Worm (Caenorhabditis elegans): ENCODE measurements around the gene nhr-158.

Gene nhr-158

DNA sequence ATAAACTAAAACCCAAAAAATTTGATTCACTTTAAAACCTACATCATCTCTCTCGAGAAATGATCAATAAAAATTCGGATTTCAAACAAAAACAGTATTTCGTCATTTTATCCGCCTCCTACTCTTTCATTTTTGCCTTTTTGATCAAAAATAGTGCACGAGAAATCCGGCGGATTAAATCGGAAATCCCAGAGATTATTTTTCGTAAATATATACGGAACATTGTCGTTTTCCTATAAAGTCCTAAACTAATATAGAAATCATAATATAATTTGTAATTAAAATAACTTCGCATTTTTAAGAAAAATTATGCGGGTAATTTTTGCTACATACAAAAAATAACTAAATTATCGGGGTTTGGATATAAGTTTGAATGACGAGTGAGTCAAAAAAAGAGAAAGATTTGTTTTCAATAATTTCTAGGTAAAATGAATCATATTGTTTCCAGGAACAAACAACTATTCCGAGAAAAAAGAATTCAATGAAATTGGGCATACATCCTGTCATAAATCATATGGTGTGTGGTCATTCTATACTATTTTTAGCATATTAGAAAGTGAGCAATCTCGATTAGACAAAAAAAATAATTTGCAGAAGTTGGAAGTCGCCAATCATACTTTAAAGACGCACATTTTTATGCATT lies at the start of gene nhr-158:
Gene nhr-158 (minus strand): TSS at position 51 of the 643 bp plus-strand sequence.
- no peak for TF ChIP-seq him-1 (tag; optimal IDR thresholded peaks at IDR 0.05)
- TF ChIP-seq W03F9.2 (tag; optimal IDR thresholded peaks at IDR 0.05), result no peak
- TF ChIP-seq dao-5 (tag; optimal IDR thresholded peaks at IDR 0.05), result no peak

ce11 chrV:3922547-3922946 lies 48.6 kb upstream of the nhr-158 start:
- TF ChIP-seq dao-5 (tag; optimal IDR thresholded peaks at IDR 0.05), result no peak
- TF ChIP-seq W03F9.2 (tag; optimal IDR thresholded peaks at IDR 0.05), result no peak
- TF ChIP-seq him-1 (tag; optimal IDR thresholded peaks at IDR 0.05), result no peak

- TF ChIP-seq him-1 (tag; optimal IDR thresholded peaks at IDR 0.05) (no peak), W03F9.2 (tag; optimal IDR thresholded peaks at IDR 0.05) (no peak), dao-5 (tag; optimal IDR thresholded peaks at IDR 0.05) (no peak)
Measured at ce11 chrV:3921635-3922034, 47.7 kb upstream of the nhr-158 start, which contains the start of gene srx-65. Gene srx-65, plus strand, starts transcription at chrV:3921935.

- TF ChIP-seq him-1 (tag; optimal IDR thresholded peaks at IDR 0.05) (no peak), W03F9.2 (tag; optimal IDR thresholded peaks at IDR 0.05) (no peak), dao-5 (tag; optimal IDR thresholded peaks at IDR 0.05) (no peak)
Measured at ce11 chrV:3919289-3919688, 45.3 kb upstream of the nhr-158 start, which contains the start of gene srx-66. Gene srx-66, plus strand, starts transcription at chrV:3919589.

DNA sequence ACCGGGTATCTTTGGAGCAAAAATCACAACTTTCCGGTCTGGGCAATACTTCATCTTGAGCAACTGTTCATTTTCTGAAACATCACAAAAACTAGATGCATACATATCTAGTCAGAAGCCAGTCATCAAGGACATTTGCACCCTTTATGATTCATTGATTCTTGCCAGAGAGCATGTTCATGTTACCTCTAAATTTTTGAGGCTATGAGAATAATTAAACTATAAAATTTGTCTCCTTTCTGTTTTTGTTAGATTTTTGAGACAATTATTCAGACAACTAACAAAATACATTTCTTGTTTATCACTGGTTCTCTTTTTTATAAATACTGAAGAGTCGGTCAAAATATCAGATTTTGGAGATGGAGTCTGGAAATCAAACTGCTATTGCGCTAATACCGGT lies 42.5 kb upstream of the nhr-158 start, which contains the start of gene srx-67:
Gene srx-67 (plus strand): TSS at position 301 of the 400 bp plus-strand sequence.
- TF ChIP-seq W03F9.2 (tag; optimal IDR thresholded peaks at IDR 0.05), result no peak
- no peak for TF ChIP-seq dao-5 (tag; optimal IDR thresholded peaks at IDR 0.05)
- TF ChIP-seq him-1 (tag; optimal IDR thresholded peaks at IDR 0.05), result no peak

DNA sequence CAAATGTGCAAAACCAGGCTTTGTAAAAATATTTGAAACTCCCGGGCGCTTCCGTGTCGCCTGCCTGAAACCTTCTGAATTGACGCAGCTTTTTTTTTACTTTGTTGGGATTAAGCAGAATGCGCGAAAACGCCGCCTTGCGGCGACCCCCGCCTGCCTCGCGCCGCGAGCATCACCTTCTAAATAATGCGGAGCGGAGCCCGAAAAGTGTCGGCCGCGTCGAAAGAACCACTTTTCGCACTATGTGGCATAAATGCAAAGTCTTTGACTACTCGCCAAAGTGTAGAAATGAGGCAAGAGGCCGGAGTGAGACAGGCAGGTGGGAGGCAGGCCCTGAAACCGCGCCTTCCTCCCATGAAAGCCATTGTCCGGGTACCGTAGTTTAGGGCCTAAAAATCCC lies 39.2 kb upstream of the nhr-158 start:
- TF ChIP-seq W03F9.2 (tag; optimal IDR thresholded peaks at IDR 0.05) (no peak), dao-5 (tag; optimal IDR thresholded peaks at IDR 0.05) (no peak), him-1 (tag; optimal IDR thresholded peaks at IDR 0.05) (no peak)

- TF ChIP-seq him-1 (tag; optimal IDR thresholded peaks at IDR 0.05) (no peak), W03F9.2 (tag; optimal IDR thresholded peaks at IDR 0.05) (no peak), dao-5 (tag; optimal IDR thresholded peaks at IDR 0.05) (no peak)
Measured at ce11 chrV:3912472-3912871, 38.5 kb upstream of the nhr-158 start, which contains the start of gene srx-68. Gene srx-68, plus strand, starts transcription at chrV:3912772.

ce11 chrV:3905841-3906240 lies 31.9 kb upstream of the nhr-158 start, which contains the start of gene nhr-156:
Gene nhr-156, plus strand, starts transcription at chrV:3906106.
- TF ChIP-seq dao-5 (tag; optimal IDR thresholded peaks at IDR 0.05) (no peak), W03F9.2 (tag; optimal IDR thresholded peaks at IDR 0.05) (no peak), him-1 (tag; optimal IDR thresholded peaks at IDR 0.05) (no peak)

- TF ChIP-seq W03F9.2 (tag; optimal IDR thresholded peaks at IDR 0.05) (no peak), him-1 (tag; optimal IDR thresholded peaks at IDR 0.05) (no peak), dao-5 (tag; optimal IDR thresholded peaks at IDR 0.05) (no peak)
Measured at ce11 chrV:3903424-3903823, 29.5 kb upstream of the nhr-158 start.

DNA sequence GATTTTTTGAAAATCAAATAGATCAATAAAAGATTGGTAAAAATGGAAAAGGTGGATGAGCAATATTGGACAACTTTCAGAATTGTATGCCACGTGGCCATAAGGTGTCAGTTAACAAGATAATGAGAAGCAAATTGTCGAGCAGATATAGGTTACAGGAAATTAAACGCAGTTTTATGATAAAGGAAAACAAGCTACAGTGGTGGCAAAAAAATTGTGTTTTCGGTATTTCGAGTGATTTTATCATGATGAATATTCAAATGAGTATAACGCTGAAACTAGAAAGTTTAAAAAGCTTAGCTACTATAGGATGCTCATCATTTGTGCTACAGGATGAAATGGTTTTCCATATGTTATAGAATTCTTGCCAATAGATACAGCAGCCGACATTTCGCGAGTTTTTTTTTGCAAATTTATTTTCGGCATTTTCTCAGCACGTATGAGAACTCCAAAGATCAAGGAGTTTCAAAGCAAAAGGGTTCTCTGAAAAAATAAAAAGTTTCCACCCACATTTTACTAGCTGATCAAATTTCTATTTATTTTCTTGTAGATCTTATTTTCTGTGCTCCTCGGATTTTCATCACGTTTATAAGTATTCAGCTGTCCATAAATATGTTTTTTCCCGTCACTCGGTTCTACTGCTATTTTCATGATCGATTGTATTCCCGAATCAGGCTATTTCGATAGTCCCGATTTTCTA lies 28.7 kb upstream of the nhr-158 start, which contains the start of the genes str-229 and srh-190:
Gene str-229 (minus strand): TSS at position 101 of the 700 bp plus-strand sequence.
Gene srh-190 (plus strand): TSS at position 650 of the 700 bp plus-strand sequence.
- TF ChIP-seq dao-5 (tag; optimal IDR thresholded peaks at IDR 0.05) (no peak), him-1 (tag; optimal IDR thresholded peaks at IDR 0.05) (no peak), W03F9.2 (tag; optimal IDR thresholded peaks at IDR 0.05) (no peak)

DNA sequence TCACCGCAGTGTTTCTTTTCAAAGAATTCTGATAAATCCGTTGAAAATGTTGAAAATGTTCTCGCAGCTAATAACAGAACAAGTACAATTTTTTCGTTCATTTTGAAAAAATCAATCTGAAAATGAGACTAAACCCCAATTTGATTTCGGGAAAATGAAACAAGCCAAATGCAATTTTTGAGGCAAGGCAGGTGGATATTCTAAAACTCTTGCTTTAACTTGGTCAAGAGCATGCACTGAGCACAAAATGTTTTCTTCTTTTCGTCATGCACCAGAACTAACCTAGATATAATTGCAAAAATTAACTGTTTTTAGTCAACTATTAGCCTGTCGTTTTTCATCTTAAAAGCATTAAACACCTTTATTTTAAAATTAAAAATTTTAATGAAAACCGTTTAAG lies 26.1 kb upstream of the nhr-158 start, which contains the start of gene irld-22:
Gene irld-22 (minus strand): TSS at position 101 of the 400 bp plus-strand sequence.
- TF ChIP-seq him-1 (tag; optimal IDR thresholded peaks at IDR 0.05), result no peak
- no peak for TF ChIP-seq dao-5 (tag; optimal IDR thresholded peaks at IDR 0.05)
- no peak for TF ChIP-seq W03F9.2 (tag; optimal IDR thresholded peaks at IDR 0.05)

- no peak for TF ChIP-seq W03F9.2 (tag; optimal IDR thresholded peaks at IDR 0.05)
- no peak for TF ChIP-seq him-1 (tag; optimal IDR thresholded peaks at IDR 0.05)
- TF ChIP-seq dao-5 (tag; optimal IDR thresholded peaks at IDR 0.05), result no peak
Measured at ce11 chrV:3896018-3896417, 22.1 kb upstream of the nhr-158 start.

DNA sequence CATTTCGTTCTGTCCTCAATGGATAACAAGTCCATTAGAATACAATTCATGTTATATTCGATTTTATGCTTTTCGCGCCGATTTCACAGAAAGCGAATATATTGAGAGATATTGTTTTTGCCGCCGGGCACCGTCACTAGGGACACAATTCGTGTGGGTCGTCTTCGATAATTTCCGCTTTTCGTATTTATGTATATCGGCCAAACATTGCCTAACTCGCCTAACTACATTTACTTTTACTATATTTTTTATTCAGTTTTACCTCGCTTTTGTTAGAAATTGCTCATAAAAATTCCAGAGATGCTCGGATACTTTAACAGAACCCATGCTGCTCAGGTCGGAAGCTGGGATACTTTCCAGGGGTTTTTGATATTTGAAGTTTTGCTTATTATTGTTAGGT lies 20.7 kb upstream of the nhr-158 start, which contains the start of gene sre-9:
Gene sre-9 (plus strand): TSS at position 301 of the 400 bp plus-strand sequence.
- TF ChIP-seq dao-5 (tag; optimal IDR thresholded peaks at IDR 0.05), result no peak
- no peak for TF ChIP-seq W03F9.2 (tag; optimal IDR thresholded peaks at IDR 0.05)

ce11 chrV:3892361-3892904 lies 18.5 kb upstream of the nhr-158 start, which contains the start of gene C17E7.4:
Gene C17E7.4, plus strand, starts transcription at chrV:3892854.
- no peak for TF ChIP-seq him-1 (tag; optimal IDR thresholded peaks at IDR 0.05)
- no peak for TF ChIP-seq dao-5 (tag; optimal IDR thresholded peaks at IDR 0.05)
- no peak for TF ChIP-seq W03F9.2 (tag; optimal IDR thresholded peaks at IDR 0.05)

All from whole organism, L4/young adult.